Worm (Caenorhabditis elegans) whole organism, L4/young adult: Measurements from ENCODE around the gene F59A6.2.

ENCODE experiments used
- W03F9.2 ChIP-seq: fragments of 150-350 bp; optimal IDR thresholded peaks from 2 replicates; lab custom pipeline; 2014; ENCODE audit warnings: missing biosample characterization, missing genetic modification characterization
- dao-5 ChIP-seq: sonication (generic microtip); optimal IDR thresholded peaks from 2 replicates; lab custom pipeline; 2016; ENCODE audit warnings: missing genotype, missing genetic modification characterization, moderate library complexity, missing compliant biosample characterization
- him-1 ChIP-seq: sonication (generic microtip); optimal IDR thresholded peaks from 2 replicates; lab custom pipeline; 2016; ENCODE audit warnings: missing genotype, missing genetic modification reagents, missing genetic modification characterization, missing compliant biosample characterization

- TF ChIP-seq him-1 (tag; lab: Kevin White, UChicago) (no peak), W03F9.2 (tag; lab: Kevin White, UChicago) (no peak), dao-5 (no peak)
These were observed 17.1 kb downstream of the F59A6.2 start, which contains the start of gene wdr-83 for ce11 chrII:5031612-5032011.
